Worm (Caenorhabditis elegans): ENCODE measurements around the gene Y57G11C.499.

ce11 chrIV:14729272-14729671, 25.5 kb downstream of the Y57G11C.499 start:
- TF ChIP-seq unc-62 (GFP tag; optimal IDR thresholded peaks at IDR 0.05), result no peak
- TF ChIP-seq die-1 (tag; optimal IDR thresholded peaks at IDR 0.05), result no peak

Data from whole organism, young adult.